Worm (Caenorhabditis elegans): Measurements from ENCODE around the gene cwn-1.

Gene cwn-1

DNA sequence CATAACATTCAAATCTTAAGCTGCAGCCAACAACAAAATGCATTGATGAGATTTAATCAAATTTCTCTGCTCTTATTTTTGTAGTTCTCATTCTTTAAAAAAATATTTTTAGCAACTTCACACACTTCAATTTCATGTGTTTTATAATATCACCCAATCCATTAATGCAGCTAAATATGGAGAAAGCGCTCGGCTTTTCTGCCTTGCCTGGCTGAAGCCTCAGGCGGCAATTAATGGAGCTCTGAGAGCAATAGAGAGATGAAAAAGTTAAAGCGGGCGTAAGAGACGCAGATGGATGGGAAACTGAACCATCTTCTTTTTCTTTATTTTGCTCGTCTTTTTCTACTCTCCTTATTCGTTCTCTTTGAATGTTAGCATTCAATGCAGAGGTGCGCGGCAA, 25.7 kb downstream of the cwn-1 start:
- TF ChIP-seq nhr-12 (tag; optimal IDR thresholded peaks at IDR 0.05) (no peak), ces-1 (GFP tag; optimal IDR thresholded peaks at IDR 0.05) (peak; percentile 67), mls-2 (tag; optimal IDR thresholded peaks at IDR 0.05) (peak; percentile 4)

DNA sequence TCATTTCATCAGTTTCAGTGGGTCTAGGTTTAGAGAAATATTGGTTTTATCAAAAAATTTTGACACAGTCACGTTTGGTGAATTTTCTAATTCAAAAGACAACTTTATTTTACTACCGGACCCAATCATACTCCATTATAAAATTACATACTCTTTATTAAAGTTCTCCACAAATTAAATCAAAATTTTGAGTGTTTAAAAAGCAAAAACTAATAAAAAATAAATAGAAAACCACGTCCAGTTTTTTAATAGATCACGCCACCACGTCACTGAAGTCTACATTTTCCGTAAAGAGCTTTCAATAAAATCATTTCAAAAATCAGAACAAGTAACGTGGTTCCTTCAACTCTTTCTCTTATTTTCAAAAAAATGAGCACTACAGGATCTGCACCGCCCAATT, 27.5 kb downstream of the cwn-1 start, which contains the start of gene txt-1:
Gene txt-1, plus strand, starts transcription at position 301 of the 400 bp plus-strand sequence.
- TF ChIP-seq blmp-1 (tag; optimal IDR thresholded peaks at IDR 0.05) = no peak
- TF ChIP-seq unc-120 (tag; optimal IDR thresholded peaks at IDR 0.05; ENCODE audit: poor library complexity, severe bottlenecking) = no peak
- TF ChIP-seq nhr-2 (tag; optimal IDR thresholded peaks at IDR 0.05) = no peak
- no peak for TF ChIP-seq flh-1 (GFP tag; optimal IDR thresholded peaks at IDR 0.05)
- no peak for TF ChIP-seq mep-1 (tag; optimal IDR thresholded peaks at IDR 0.05)
- no peak for TF ChIP-seq ztf-11 (tag; optimal IDR thresholded peaks at IDR 0.05)
- TF ChIP-seq lsy-2 (tag; optimal IDR thresholded peaks at IDR 0.05) = no peak
- TF ChIP-seq nhr-76 (tag; optimal IDR thresholded peaks at IDR 0.05) = no peak
- no peak for TF ChIP-seq ceh-43 (GFP tag; optimal IDR thresholded peaks at IDR 0.05)
- no peak for TF ChIP-seq pha-4 (tag; optimal IDR thresholded peaks at IDR 0.05)
- TF ChIP-seq sptf-1 (tag; optimal IDR thresholded peaks at IDR 0.05) = no peak
- no peak for TF ChIP-seq unc-39 (tag; optimal IDR thresholded peaks at IDR 0.05)
- no peak for TF ChIP-seq ceh-39 (tag; optimal IDR thresholded peaks at IDR 0.05)
- TF ChIP-seq ham-2 (GFP tag; optimal IDR thresholded peaks at IDR 0.05) = no peak
- TF ChIP-seq cnd-1 (tag; optimal IDR thresholded peaks at IDR 0.05) = no peak
- TF ChIP-seq hlh-1 (tag; optimal IDR thresholded peaks at IDR 0.05) = no peak
- no peak for TF ChIP-seq lin-13 (tag; optimal IDR thresholded peaks at IDR 0.05)

DNA sequence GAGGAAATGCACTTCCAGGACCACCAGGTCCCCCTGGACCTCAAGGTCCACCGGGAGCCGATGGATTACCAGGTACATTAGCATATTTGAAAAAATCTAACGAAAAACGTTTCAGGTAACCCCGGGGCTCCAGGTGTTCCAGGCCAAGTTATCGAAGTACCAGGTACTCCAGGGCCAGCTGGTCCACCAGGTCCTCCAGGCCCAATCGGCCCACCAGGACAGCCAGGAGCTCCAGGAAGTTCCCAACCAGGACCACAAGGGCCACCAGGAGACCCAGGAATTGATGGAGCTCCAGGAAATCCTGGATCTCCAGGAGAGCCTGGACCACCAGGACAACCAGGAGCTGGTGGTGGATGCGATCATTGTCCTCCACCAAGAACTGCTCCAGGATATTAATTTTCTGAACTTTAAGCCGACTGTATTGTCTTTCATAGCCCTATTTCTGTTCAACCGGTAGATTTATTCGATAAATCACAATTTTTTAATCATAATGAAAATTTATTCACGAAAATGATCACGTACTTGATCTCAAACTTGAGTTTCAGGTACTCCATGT, 28.0 kb downstream of the cwn-1 start:
- TF ChIP-seq unc-120 (tag; optimal IDR thresholded peaks at IDR 0.05; ENCODE audit: poor library complexity, severe bottlenecking) = no peak
- TF ChIP-seq ceh-39 (tag; optimal IDR thresholded peaks at IDR 0.05) = no peak
- TF ChIP-seq cnd-1 (tag; optimal IDR thresholded peaks at IDR 0.05) = no peak
- no peak for TF ChIP-seq ceh-43 (GFP tag; optimal IDR thresholded peaks at IDR 0.05)
- TF ChIP-seq ham-2 (GFP tag; optimal IDR thresholded peaks at IDR 0.05) = no peak
- TF ChIP-seq nhr-76 (tag; optimal IDR thresholded peaks at IDR 0.05) = no peak
- TF ChIP-seq mab-5 (tag; optimal IDR thresholded peaks at IDR 0.05) = no peak
- TF ChIP-seq nhr-12 (tag; optimal IDR thresholded peaks at IDR 0.05) = no peak
- TF ChIP-seq ces-1 (GFP tag; optimal IDR thresholded peaks at IDR 0.05) = no peak
- TF ChIP-seq lsy-2 (tag; optimal IDR thresholded peaks at IDR 0.05) = no peak
- no peak for TF ChIP-seq unc-39 (tag; optimal IDR thresholded peaks at IDR 0.05)
- no peak for TF ChIP-seq nhr-2 (tag; optimal IDR thresholded peaks at IDR 0.05)
- TF ChIP-seq lin-13 (tag; optimal IDR thresholded peaks at IDR 0.05) = no peak
- no peak for TF ChIP-seq nhr-237 (tag; optimal IDR thresholded peaks at IDR 0.05)
- TF ChIP-seq nhr-28 (tag; optimal IDR thresholded peaks at IDR 0.05) = no peak
- TF ChIP-seq ztf-11 (tag; optimal IDR thresholded peaks at IDR 0.05) = no peak

DNA sequence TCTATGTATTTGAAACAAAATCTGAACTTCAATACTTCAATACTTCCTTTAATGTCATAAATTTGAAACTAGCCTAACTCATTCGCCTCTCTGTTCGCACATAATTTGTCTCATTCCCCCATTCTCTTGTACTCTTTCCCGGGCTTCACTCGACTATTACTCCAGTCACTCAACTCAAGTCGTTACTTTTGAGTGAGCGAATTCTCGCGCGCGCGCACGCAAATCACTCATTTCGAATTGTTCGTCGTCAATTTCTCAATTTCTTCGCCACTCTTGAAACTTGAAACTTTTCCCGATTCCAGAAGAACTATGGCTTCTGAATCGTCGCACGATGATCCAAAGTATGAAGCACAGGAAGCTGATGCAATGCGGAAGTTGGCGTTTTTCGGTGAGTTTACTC, 29.2 kb downstream of the cwn-1 start, which contains the start of gene col-68:
Gene col-68, plus strand, starts transcription at position 301 of the 400 bp plus-strand sequence.
- no peak for TF ChIP-seq unc-120 (tag; optimal IDR thresholded peaks at IDR 0.05; ENCODE audit: poor library complexity, severe bottlenecking)
- no peak for TF ChIP-seq ztf-11 (tag; optimal IDR thresholded peaks at IDR 0.05)
- TF ChIP-seq ceh-83 (GFP tag; optimal IDR thresholded peaks at IDR 0.05) = no peak
- TF ChIP-seq nhr-12 (tag; optimal IDR thresholded peaks at IDR 0.05) = no peak
- no peak for TF ChIP-seq nhr-237 (tag; optimal IDR thresholded peaks at IDR 0.05)
- TF ChIP-seq pha-4 (tag; optimal IDR thresholded peaks at IDR 0.05) = no peak
- TF ChIP-seq lin-32 (GFP tag; optimal IDR thresholded peaks at IDR 0.05) = no peak
- no peak for TF ChIP-seq ham-2 (GFP tag; optimal IDR thresholded peaks at IDR 0.05)
- no peak for TF ChIP-seq blmp-1 (tag; optimal IDR thresholded peaks at IDR 0.05)
- no peak for TF ChIP-seq mls-2 (tag; optimal IDR thresholded peaks at IDR 0.05)
- no peak for TF ChIP-seq snpc-4 (tag; optimal IDR thresholded peaks at IDR 0.05)
- TF ChIP-seq nhr-28 (tag; optimal IDR thresholded peaks at IDR 0.05) = no peak
- TF ChIP-seq bed-3 (GFP tag; optimal IDR thresholded peaks at IDR 0.05) = no peak
- TF ChIP-seq ceh-43 (GFP tag; optimal IDR thresholded peaks at IDR 0.05) = no peak
- TF ChIP-seq flh-1 (GFP tag; optimal IDR thresholded peaks at IDR 0.05) = no peak
- no peak for TF ChIP-seq ceh-39 (tag; optimal IDR thresholded peaks at IDR 0.05)
- no peak for TF ChIP-seq mab-5 (tag; optimal IDR thresholded peaks at IDR 0.05)
- no peak for TF ChIP-seq zip-8 (tag; optimal IDR thresholded peaks at IDR 0.05)
- TF ChIP-seq M03D4.4 (tag; optimal IDR thresholded peaks at IDR 0.05) = no peak

DNA sequence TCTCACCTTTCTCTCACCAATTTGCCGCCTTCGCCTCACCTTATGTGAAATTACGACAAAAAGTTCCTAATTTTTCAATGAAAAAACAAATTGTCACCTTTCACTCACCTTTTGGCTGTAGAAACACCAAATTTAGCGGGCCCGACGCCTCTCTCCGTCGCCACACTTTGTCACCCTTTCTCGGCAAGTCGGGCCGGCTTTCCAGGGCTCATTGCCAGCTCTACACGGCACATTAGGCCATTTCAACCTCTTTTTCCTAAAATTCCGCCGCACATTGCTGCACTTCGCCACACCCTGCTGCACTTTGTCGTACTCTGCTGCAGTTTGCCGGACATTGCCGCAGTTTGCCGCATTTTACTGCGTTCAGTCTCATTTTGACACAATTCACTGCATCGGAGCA, 32.2 kb downstream of the cwn-1 start:
- TF ChIP-seq mab-5 (tag; optimal IDR thresholded peaks at IDR 0.05) = no peak
- TF ChIP-seq ceh-83 (GFP tag; optimal IDR thresholded peaks at IDR 0.05) = peak; percentile 6
- TF ChIP-seq lsy-2 (tag; optimal IDR thresholded peaks at IDR 0.05) = no peak
- no peak for TF ChIP-seq ceh-39 (tag; optimal IDR thresholded peaks at IDR 0.05)
- TF ChIP-seq M03D4.4 (tag; optimal IDR thresholded peaks at IDR 0.05) = no peak
- TF ChIP-seq hlh-1 (tag; optimal IDR thresholded peaks at IDR 0.05) = no peak
